Fruit fly (Drosophila melanogaster) whole organism, embryonic: Measurements from ENCODE around the gene CG42841.

Source experiments
- Asciz ChIP-seq: fragments of 200-800 bp; sonication (Bioruptor generic); optimal IDR thresholded peaks from 2 replicates; lab custom pipeline; 2017; ENCODE audit warnings: missing biosample characterization, mild to moderate bottlenecking, missing genetic modification characterization, missing genetic modification reagents
- Blimp-1 ChIP-seq: fragments of 200-800 bp; sonication (Bioruptor generic); optimal IDR thresholded peaks from 3 replicates; lab custom pipeline; 2018; ENCODE audit warnings: missing biosample characterization, missing genetic modification characterization, mild to moderate bottlenecking, moderate library complexity, missing genetic modification reagents
- CG10209 ChIP-seq: fragments of 200-800 bp; sonication (Bioruptor generic); optimal IDR thresholded peaks from 3 replicates; lab custom pipeline; 2017; ENCODE audit warnings: missing biosample characterization, mild to moderate bottlenecking, missing genetic modification characterization, missing genetic modification reagents
- CG10366 ChIP-seq: fragments of 200-800 bp; sonication (Bioruptor generic); IDR thresholded peaks from 2 replicates; pipeline ENCODE4 v1.3.6; 2022; ENCODE audit warnings: missing biosample characterization, missing genetic modification characterization
- CG11093 ChIP-seq: fragments of 200-800 bp; sonication (Bioruptor generic); IDR thresholded peaks from 3 replicates; pipeline ENCODE4 v1.3.6; 2022; ENCODE audit warnings: missing biosample characterization, missing genetic modification characterization
- CG11504 ChIP-seq: fragments of 200-800 bp; sonication (Bioruptor generic); optimal IDR thresholded peaks from 3 replicates; lab custom pipeline; 2019; ENCODE audit warnings: missing biosample characterization, mild to moderate bottlenecking, missing genetic modification characterization, moderate library complexity
- CG11696 ChIP-seq: fragments of 200-800 bp; sonication (Bioruptor generic); IDR thresholded peaks from 2 replicates; pipeline ENCODE4 v1.3.6; 2022; ENCODE audit warnings: missing biosample characterization, missing genetic modification characterization
- CG12299 ChIP-seq: fragments of 200-800 bp; sonication (Bioruptor generic); optimal IDR thresholded peaks from 2 replicates; lab custom pipeline; 2018; ENCODE audit warnings: missing biosample characterization, mild to moderate bottlenecking, missing genetic modification characterization
- CG12391 ChIP-seq: fragments of 200-800 bp; sonication (Bioruptor generic); optimal IDR thresholded peaks from 3 replicates; lab custom pipeline; 2018; ENCODE audit warnings: missing biosample characterization, mild to moderate bottlenecking, missing genetic modification characterization, moderate library complexity
- CG12769 ChIP-seq: fragments of 200-800 bp; sonication (Bioruptor generic); optimal IDR thresholded peaks from 2 replicates; lab custom pipeline; 2019; ENCODE audit warnings: missing biosample characterization, mild to moderate bottlenecking, missing genetic modification characterization, moderate library complexity
- CG13424 ChIP-seq: fragments of 200-800 bp; sonication (Bioruptor generic); optimal IDR thresholded peaks from 2 replicates; lab custom pipeline; 2019; ENCODE audit warnings: missing biosample characterization, mild to moderate bottlenecking, missing genetic modification characterization, moderate library complexity
- CG18764 ChIP-seq: fragments of 200-800 bp; sonication (Bioruptor generic); optimal IDR thresholded peaks from 3 replicates; lab custom pipeline; 2016; ENCODE audit warnings: missing biosample characterization, missing genetic modification characterization
- CG30020 ChIP-seq: fragments of 200-800 bp; optimal IDR thresholded peaks from 2 replicates; lab custom pipeline; 2019; ENCODE audit warnings: missing biosample characterization, mild to moderate bottlenecking, missing genetic modification characterization, moderate library complexity
- CG4404 ChIP-seq: fragments of 200-800 bp; sonication (Bioruptor generic); IDR thresholded peaks from 2 replicates; pipeline ENCODE4 v1.3.6; 2022; ENCODE audit warnings: missing biosample characterization, missing genetic modification characterization
- CG4707 ChIP-seq: fragments of 200-800 bp; sonication (Bioruptor generic); optimal IDR thresholded peaks from 2 replicates; lab custom pipeline; 2018; ENCODE audit warnings: missing biosample characterization, mild to moderate bottlenecking, missing genetic modification characterization, moderate library complexity
- CG4820 ChIP-seq: fragments of 200-800 bp; sonication (Bioruptor generic); optimal IDR thresholded peaks from 3 replicates; lab custom pipeline; 2016; ENCODE audit warnings: missing biosample characterization, missing genetic modification characterization
- CG6254 ChIP-seq: fragments of 200-800 bp; sonication (Bioruptor generic); optimal IDR thresholded peaks from 3 replicates; lab custom pipeline; 2017; ENCODE audit warnings: mild to moderate bottlenecking, missing biosample characterization, missing genetic modification reagents, missing genetic modification characterization
- CG7357 ChIP-seq: fragments of 200-800 bp; sonication (Bioruptor generic); IDR thresholded peaks from 3 replicates; pipeline ENCODE4 v1.3.6; 2022; ENCODE audit warnings: missing biosample characterization, missing genetic modification characterization
- CG7556 ChIP-seq: fragments of 200-800 bp; sonication (Bioruptor generic); optimal IDR thresholded peaks from 2 replicates; lab custom pipeline; 2017; ENCODE audit warnings: missing biosample characterization, mild to moderate bottlenecking, missing genetic modification characterization
- CG7928 ChIP-seq: fragments of 200-800 bp; sonication (Bioruptor generic); optimal IDR thresholded peaks from 2 replicates; lab custom pipeline; 2017; ENCODE audit warnings: missing biosample characterization, mild to moderate bottlenecking, missing genetic modification characterization
- CG9932 ChIP-seq: fragments of 200-800 bp; sonication (Bioruptor generic); IDR thresholded peaks from 2 replicates; pipeline ENCODE4 v1.3.6; 2022; ENCODE audit warnings: missing biosample characterization, missing genetic modification characterization
- CoRest ChIP-seq: fragments of 200-800 bp; sonication (Bioruptor generic); optimal IDR thresholded peaks from 3 replicates; lab custom pipeline; 2018; ENCODE audit warnings: missing biosample characterization, mild to moderate bottlenecking, missing genetic modification characterization, moderate library complexity
- D19A ChIP-seq: fragments of 200-800 bp; optimal IDR thresholded peaks from 3 replicates; lab custom pipeline; 2019; ENCODE audit warnings: missing biosample characterization, mild to moderate bottlenecking, missing genetic modification characterization, moderate library complexity
- D19B ChIP-seq: fragments of 200-800 bp; sonication (Bioruptor generic); optimal IDR thresholded peaks from 2 replicates; lab custom pipeline; 2017; ENCODE audit warnings: missing biosample characterization, mild to moderate bottlenecking, missing genetic modification characterization
- Dek ChIP-seq: fragments of 200-800 bp; sonication (Bioruptor generic); optimal IDR thresholded peaks from 3 replicates; lab custom pipeline; 2019; ENCODE audit warnings: missing biosample characterization, mild to moderate bottlenecking, missing genetic modification characterization, moderate library complexity
- E2f2 ChIP-seq: fragments of 200-800 bp; sonication (Bioruptor generic); IDR thresholded peaks from 2 replicates; pipeline ENCODE4 v1.3.6; 2022; ENCODE audit warnings: missing biosample characterization, missing genetic modification characterization
- Fer1 ChIP-seq: fragments of 200-800 bp; sonication (Bioruptor generic); optimal IDR thresholded peaks from 2 replicates; lab custom pipeline; 2017; ENCODE audit warnings: missing biosample characterization, mild to moderate bottlenecking, missing genetic modification characterization
- Gsc ChIP-seq: fragments of 200-800 bp; sonication (Bioruptor generic); IDR thresholded peaks from 2 replicates; pipeline ENCODE4 v1.3.6; 2022; ENCODE audit warnings: missing biosample characterization, missing genetic modification characterization
- HLH3B ChIP-seq: fragments of 200-800 bp; sonication (Bioruptor generic); IDR thresholded peaks from 2 replicates; pipeline ENCODE4 v1.3.6; 2022; ENCODE audit warnings: missing biosample characterization, missing genetic modification characterization
- Hmx ChIP-seq: fragments of 200-800 bp; sonication (Bioruptor generic); optimal IDR thresholded peaks from 2 replicates; lab custom pipeline; 2016; ENCODE audit warnings: missing biosample characterization, missing genetic modification characterization
- Hr39 ChIP-seq: fragments of >200 bp; optimal IDR thresholded peaks from 2 replicates; lab custom pipeline; 2017
- Neu2 ChIP-seq: fragments of 200-800 bp; sonication (Bioruptor generic); optimal IDR thresholded peaks from 3 replicates; lab custom pipeline; 2016; ENCODE audit warnings: missing biosample characterization, missing genetic modification characterization, borderline replicate concordance
- Nf-YA ChIP-seq: fragments of 200-800 bp; sonication (Bioruptor generic); IDR thresholded peaks from 2 replicates; pipeline ENCODE4 v1.3.6; 2022; ENCODE audit warnings: missing biosample characterization, missing genetic modification characterization
- PHDP ChIP-seq: fragments of 200-800 bp; sonication (Bioruptor generic); optimal IDR thresholded peaks from 3 replicates; lab custom pipeline; 2018; ENCODE audit warnings: missing biosample characterization, mild to moderate bottlenecking, missing genetic modification characterization, moderate library complexity
- Scr ChIP-seq: fragments of 200-800 bp; sonication (Bioruptor generic); IDR thresholded peaks from 2 replicates; pipeline ENCODE4 v1.3.6; 2022; ENCODE audit warnings: missing biosample characterization, missing genetic modification characterization; ENCODE audit not compliant: partially characterized antibody
- Vsx1 ChIP-seq: fragments of 200-800 bp; sonication (Bioruptor generic); optimal IDR thresholded peaks from 2 replicates; lab custom pipeline; 2017; ENCODE audit warnings: missing biosample characterization, mild to moderate bottlenecking, missing genetic modification characterization, missing genetic modification reagents
- Xbp1 ChIP-seq: fragments of 200-800 bp; sonication (Bioruptor generic); optimal IDR thresholded peaks from 3 replicates; lab custom pipeline; 2016; ENCODE audit warnings: missing biosample characterization, mild to moderate bottlenecking, missing genetic modification characterization
- Xrp1 ChIP-seq: fragments of 200-800 bp; sonication (Bioruptor generic); IDR thresholded peaks from 2 replicates; pipeline ENCODE4 v1.3.6; 2022; ENCODE audit warnings: missing biosample characterization, missing genetic modification characterization
- amos ChIP-seq: fragments of 200-800 bp; sonication (Bioruptor generic); IDR thresholded peaks from 2 replicates; pipeline ENCODE4 v1.3.6; 2022; ENCODE audit warnings: missing biosample characterization, missing genetic modification characterization; ENCODE audit not compliant: partially characterized antibody
- ase ChIP-seq: fragments of 200-800 bp; sonication (Bioruptor generic); IDR thresholded peaks from 3 replicates; pipeline ENCODE4 v1.3.6; 2022; ENCODE audit warnings: missing biosample characterization, missing genetic modification characterization
- disco-r ChIP-seq: fragments of 200-800 bp; sonication (Bioruptor generic); optimal IDR thresholded peaks from 2 replicates; lab custom pipeline; 2016; ENCODE audit warnings: missing biosample characterization, missing genetic modification characterization
- dm ChIP-seq: fragments of 200-800 bp; sonication (Bioruptor generic); optimal IDR thresholded peaks from 3 replicates; lab custom pipeline; 2016; ENCODE audit warnings: missing biosample characterization, missing genetic modification characterization
- dmrt99B ChIP-seq: fragments of 200-800 bp; sonication (Bioruptor generic); optimal IDR thresholded peaks from 2 replicates; lab custom pipeline; 2018; ENCODE audit warnings: missing biosample characterization, mild to moderate bottlenecking, missing genetic modification characterization, moderate library complexity
- dpn ChIP-seq, 2 experiments: fragments of 200-800 bp; sonication (Bioruptor generic); optimal IDR thresholded peaks; 3 replicates each; lab custom pipeline; 2016; ENCODE audit warnings: missing biosample characterization in 2 of 2, missing genetic modification characterization in 2 of 2
- ems ChIP-seq: fragments of 200-800 bp; sonication (Bioruptor generic); optimal IDR thresholded peaks from 3 replicates; lab custom pipeline; 2016; ENCODE audit warnings: missing biosample characterization, missing genetic modification characterization
- hb ChIP-seq: fragments of 200-800 bp; sonication (Bioruptor generic); IDR thresholded peaks from 3 replicates; pipeline ENCODE4 v1.3.6; 2022; ENCODE audit warnings: missing biosample characterization, missing genetic modification characterization; ENCODE audit not compliant: partially characterized antibody
- klu ChIP-seq: fragments of 200-800 bp; sonication (Bioruptor generic); IDR thresholded peaks from 2 replicates; pipeline ENCODE4 v1.3.6; 2022; ENCODE audit warnings: missing biosample characterization, missing genetic modification characterization
- p53 ChIP-seq: fragments of 200-800 bp; sonication (Bioruptor generic); optimal IDR thresholded peaks from 2 replicates; lab custom pipeline; 2016; ENCODE audit warnings: missing biosample characterization, missing genetic modification characterization
- pnt ChIP-seq: fragments of 200-800 bp; sonication (Bioruptor generic); optimal IDR thresholded peaks from 3 replicates; lab custom pipeline; 2016; ENCODE audit warnings: missing biosample characterization, missing genetic modification characterization
- psq ChIP-seq: fragments of 200-800 bp; sonication (Bioruptor generic); optimal IDR thresholded peaks from 2 replicates; lab custom pipeline; 2017; ENCODE audit warnings: missing biosample characterization, missing genetic modification characterization
- stwl ChIP-seq: fragments of 200-800 bp; sonication (Bioruptor generic); optimal IDR thresholded peaks from 3 replicates; lab custom pipeline; 2018; ENCODE audit warnings: missing biosample characterization, mild to moderate bottlenecking, missing genetic modification characterization, moderate library complexity
- wek ChIP-seq: fragments of 200-800 bp; sonication (Bioruptor generic); optimal IDR thresholded peaks from 3 replicates; lab custom pipeline; 2018; ENCODE audit warnings: missing biosample characterization, mild to moderate bottlenecking, missing genetic modification characterization, moderate library complexity

The CG42841 gene

dm6 chr3L:1976760-1977159 lies 28.7 kb downstream of the CG42841 start (continued):
- TF ChIP-seq dmrt99B (tag; lab: Kevin White, UChicago), result peak; percentile 40
- TF ChIP-seq amos (GFP tag; lab: Robert Waterston, UW), result no peak
- TF ChIP-seq CG7357, result no peak
- TF ChIP-seq CG11696, result no peak
- TF ChIP-seq CoRest, result no peak
- no peak for TF ChIP-seq disco-r (GFP tag; lab: Kevin White, UChicago)
- TF ChIP-seq CG4707, result no peak
- no peak for TF ChIP-seq Gsc
- TF ChIP-seq Vsx1 (GFP tag; lab: Kevin White, UChicago), result no peak
- no peak for TF ChIP-seq hb
- TF ChIP-seq klu (GFP tag; lab: Robert Waterston, UW), result no peak
- TF ChIP-seq E2f2 (GFP tag; lab: Robert Waterston, UW), result no peak
- no peak for TF ChIP-seq Hmx (GFP tag; lab: Kevin White, UChicago)
- no peak for TF ChIP-seq CG6254 (GFP tag; lab: Kevin White, UChicago)
- no peak for TF ChIP-seq Nf-YA (GFP tag; lab: Robert Waterston, UW)
- no peak for TF ChIP-seq wek
- TF ChIP-seq CG11504 (tag; lab: Kevin White, UChicago), result peak; percentile 41
- TF ChIP-seq Fer1 (GFP tag; lab: Kevin White, UChicago), result peak; percentile 21
- peak; percentile 35 for TF ChIP-seq CG7556
- TF ChIP-seq CG9932 (GFP tag; lab: Robert Waterston, UW), result peak; percentile 38; the same call in 1 of the 2 replicates
- no peak for TF ChIP-seq Scr
- TF ChIP-seq Neu2 (GFP tag; lab: Kevin White, UChicago), result no peak
- TF ChIP-seq Xrp1 (GFP tag; lab: Robert Waterston, UW), result no peak
- no peak for TF ChIP-seq pnt (GFP tag; lab: Kevin White, UChicago)
- peak; percentile 38 for TF ChIP-seq CG12769 (tag; lab: Kevin White, UChicago)
- no peak for TF ChIP-seq CG12391
- TF ChIP-seq CG7928 (GFP tag; lab: Kevin White, UChicago), result no peak
- no peak for TF ChIP-seq dpn (GFP tag; optimal IDR thresholded peaks at IDR 0.05; lab: Kevin White, UChicago)
- TF ChIP-seq Hr39 (lab: Kevin White, UChicago), result no peak
- TF ChIP-seq D19B (GFP tag; lab: Kevin White, UChicago), result no peak
- TF ChIP-seq Xbp1 (GFP tag; lab: Kevin White, UChicago), result peak; percentile 5
- no peak for TF ChIP-seq Dek (tag; lab: Kevin White, UChicago)
- TF ChIP-seq CG12299 (tag; lab: Kevin White, UChicago), result no peak
- no peak for TF ChIP-seq CG4404
- TF ChIP-seq stwl (tag; lab: Kevin White, UChicago), result no peak
- TF ChIP-seq dm (GFP tag; lab: Kevin White, UChicago), result no peak
- TF ChIP-seq CG4820 (GFP tag; lab: Kevin White, UChicago), result no peak
- peak; percentile 6 for TF ChIP-seq CG13424 (tag; lab: Kevin White, UChicago)
- no peak for TF ChIP-seq CG11093
- TF ChIP-seq CG30020 (tag; lab: Kevin White, UChicago), result no peak
- TF ChIP-seq PHDP (tag; lab: Kevin White, UChicago), result no peak
- 0 out of 2 replicates have a peak, but pooled peaks have one; percentile 13 for TF ChIP-seq CG10366
- no peak for TF ChIP-seq p53 (GFP tag; lab: Kevin White, UChicago)
- TF ChIP-seq Blimp-1 (GFP tag; lab: Kevin White, UChicago), result no peak
- no peak for TF ChIP-seq D19A (tag; lab: Kevin White, UChicago)
- TF ChIP-seq ase (GFP tag; lab: Robert Waterston, UW), result no peak
- TF ChIP-seq Asciz (GFP tag; lab: Kevin White, UChicago), result no peak
- TF ChIP-seq psq (GFP tag; lab: Kevin White, UChicago), result no peak
- TF ChIP-seq CG18764 (GFP tag; lab: Kevin White, UChicago), result no peak
- no peak for TF ChIP-seq HLH3B
- TF ChIP-seq ems (GFP tag; lab: Kevin White, UChicago), result no peak
- no peak for TF ChIP-seq CG10209 (GFP tag; lab: Kevin White, UChicago)
